Worm (Caenorhabditis elegans) whole organism, L4 larva: ENCODE results near the gene fut-8.

Source experiments
- F37D6.2 ChIP-seq: sonication (generic microtip); optimal IDR thresholded peaks from 2 replicates; lab custom pipeline; 2016; ENCODE audit warnings: mild to moderate bottlenecking, missing genetic modification characterization, missing compliant biosample characterization
- F44E2.7 ChIP-seq: fragments of 200-800 bp; sonication (Bioruptor generic); IDR thresholded peaks from 2 replicates; pipeline ENCODE4 v2.1.2; 2022; ENCODE audit warnings: missing genetic modification characterization, missing compliant biosample characterization
- F49E8.2 ChIP-seq: sonication (generic microtip); optimal IDR thresholded peaks from 2 replicates; lab custom pipeline; 2016; ENCODE audit warnings: missing compliant biosample characterization, mild to moderate bottlenecking, missing genetic modification characterization, borderline replicate concordance
- R02D3.7 ChIP-seq: fragments of 150-350 bp; sonication (generic microtip); optimal IDR thresholded peaks from 3 replicates; lab custom pipeline; 2014; ENCODE audit warnings: missing biosample characterization, missing genetic modification characterization
- Y48G9A.11 ChIP-seq: fragments of 200-800 bp; sonication (Bioruptor generic); IDR thresholded peaks from 2 replicates; pipeline ENCODE4 v1.3.6; 2022; ENCODE audit warnings: missing genetic modification reagents, missing genetic modification characterization, missing compliant biosample characterization
- Y5F2A.4 ChIP-seq: fragments of 200-800 bp; sonication (Bioruptor generic); optimal IDR thresholded peaks from 2 replicates; lab custom pipeline; 2018; ENCODE audit warnings: mild to moderate bottlenecking, missing genetic modification characterization, missing compliant biosample characterization
- aha-1 ChIP-seq: fragments of 150-350 bp; peaks from one replicate; lab custom pipeline; 2014; ENCODE audit warnings: missing biosample characterization, missing genetic modification characterization
- arid-1 ChIP-seq: fragments of 200-800 bp; sonication (Bioruptor generic); conservative IDR thresholded peaks from 2 replicates; pipeline ENCODE4 v1.3.6; 2022; ENCODE audit warnings: missing genetic modification reagents, missing genetic modification characterization, missing compliant biosample characterization
- ceh-82 ChIP-seq: sonication (generic microtip); optimal IDR thresholded peaks from 2 replicates; lab custom pipeline; 2017; ENCODE audit warnings: missing biosample characterization, missing genetic modification characterization
- cey-2 ChIP-seq: sonication (generic microtip); optimal IDR thresholded peaks from 3 replicates; lab custom pipeline; 2017; ENCODE audit warnings: missing genetic modification characterization, mild to moderate bottlenecking, missing compliant biosample characterization, antibody characterized with exemption, borderline replicate concordance; ENCODE audit not compliant: insufficient read depth
- ctbp-1 ChIP-seq: fragments of 200-800 bp; sonication (Bioruptor generic); IDR thresholded peaks from 2 replicates; pipeline ENCODE4 v1.3.6; 2022; ENCODE audit warnings: missing genetic modification reagents, missing genetic modification characterization, missing compliant biosample characterization
- daf-12 ChIP-seq: fragments of 150-350 bp; optimal IDR thresholded peaks from 2 replicates; lab custom pipeline; 2014; ENCODE audit warnings: missing biosample characterization, missing genetic modification reagents, missing genetic modification characterization
- daf-16 ChIP-seq, 3 experiments: sonication (generic microtip); optimal IDR thresholded peaks; 2 replicates each; lab custom pipeline; 2016 to 2017; ENCODE audit warnings: missing genetic modification characterization in 3 of 3, missing genetic modification reagents in 3 of 3, mild to moderate bottlenecking in 2 of 3, missing compliant biosample characterization in 2 of 3, missing biosample characterization in 1 of 3, moderate library complexity in 1 of 3
- daf-19 ChIP-seq: fragments of 200-800 bp; sonication (Bioruptor generic); conservative IDR thresholded peaks from 2 replicates; pipeline ENCODE4 v1.3.6; 2022; ENCODE audit warnings: missing genetic modification characterization, missing compliant biosample characterization
- daf-8 ChIP-seq: fragments of 200-800 bp; sonication (Bioruptor generic); IDR thresholded peaks from 2 replicates; pipeline ENCODE4 v1.3.6; 2022; ENCODE audit warnings: missing genetic modification characterization, missing compliant biosample characterization
- dmd-6 ChIP-seq: fragments of 200-800 bp; sonication (Bioruptor generic); IDR thresholded peaks from 2 replicates; pipeline ENCODE4 v1.3.6; 2022; ENCODE audit warnings: missing genetic modification reagents, missing genetic modification characterization, missing compliant biosample characterization
- egl-27 ChIP-seq: sonication (generic microtip); optimal IDR thresholded peaks from 3 replicates; lab custom pipeline; 2017; ENCODE audit warnings: missing biosample characterization, missing genetic modification reagents, missing genetic modification characterization
- fkh-10 ChIP-seq: fragments of 150-350 bp; optimal IDR thresholded peaks from 2 replicates; lab custom pipeline; 2014; ENCODE audit warnings: missing biosample characterization, missing genetic modification reagents, missing genetic modification characterization
- fos-1 ChIP-seq: fragments of 150-350 bp; optimal IDR thresholded peaks from 2 replicates; lab custom pipeline; 2014; ENCODE audit warnings: missing biosample characterization, missing genetic modification characterization
- hif-1 ChIP-seq, 2 experiments: sonication (generic microtip); optimal IDR thresholded peaks; 2 replicates each; lab custom pipeline; 2016 to 2017; ENCODE audit warnings: missing compliant biosample characterization in 2 of 2, missing genetic modification characterization in 2 of 2, missing genetic modification reagents in 2 of 2, missing genotype in 2 of 2, mild to moderate bottlenecking in 1 of 2
- hmg-1.1 ChIP-seq: fragments of 200-800 bp; sonication (Bioruptor generic); IDR thresholded peaks from 2 replicates; pipeline ENCODE4 v1.3.6; 2022; ENCODE audit warnings: missing genetic modification reagents, missing genetic modification characterization, missing compliant biosample characterization
- jun-1 ChIP-seq: fragments of 150-350 bp; optimal IDR thresholded peaks from 2 replicates; lab custom pipeline; 2014; ENCODE audit warnings: missing biosample characterization, missing genetic modification reagents, missing genetic modification characterization
- lin-1 ChIP-seq: fragments of 200-800 bp; sonication (Bioruptor generic); IDR thresholded peaks from 2 replicates; pipeline ENCODE4 v1.3.6; 2022; ENCODE audit warnings: missing genetic modification reagents, missing genetic modification characterization, missing compliant biosample characterization
- lin-13 ChIP-seq: fragments of 150-350 bp; optimal IDR thresholded peaks from 2 replicates; lab custom pipeline; 2014; ENCODE audit warnings: missing biosample characterization, missing genetic modification reagents, missing genetic modification characterization
- lin-15B ChIP-seq: fragments of 150-350 bp; sonication (generic microtip); optimal IDR thresholded peaks from 3 replicates; lab custom pipeline; 2014; ENCODE audit warnings: missing biosample characterization, missing genetic modification characterization
- lin-29 ChIP-seq: fragments of 200-800 bp; sonication (Bioruptor generic); IDR thresholded peaks from 2 replicates; pipeline ENCODE4 v1.3.6; 2022; ENCODE audit warnings: missing genetic modification reagents, missing genetic modification characterization, missing compliant biosample characterization
- lin-38 ChIP-seq: fragments of 200-800 bp; sonication (Bioruptor generic); IDR thresholded peaks from 2 replicates; pipeline ENCODE4 v1.3.6; 2022; ENCODE audit warnings: missing genetic modification reagents, missing genetic modification characterization, missing compliant biosample characterization
- lsy-2 ChIP-seq, 2 experiments: fragments of 150-350 bp in 1 of 2; sonication (generic microtip) in 1 of 2; optimal IDR thresholded peaks; 2 replicates each; lab custom pipeline; 2014 to 2017; ENCODE audit warnings: missing biosample characterization in 2 of 2, missing genetic modification characterization in 2 of 2
- madf-9 ChIP-seq: fragments of 200-800 bp; sonication (Bioruptor generic); conservative IDR thresholded peaks from 2 replicates; pipeline ENCODE4 v1.3.6; 2022; ENCODE audit warnings: missing genetic modification reagents, missing genetic modification characterization, missing compliant biosample characterization
- mdt-29 ChIP-seq: fragments of 200-800 bp; sonication (Bioruptor generic); IDR thresholded peaks from 2 replicates; pipeline ENCODE4 v1.3.6; 2022; ENCODE audit warnings: missing genetic modification reagents, missing genetic modification characterization, missing compliant biosample characterization
- mep-1 ChIP-seq: fragments of 150-350 bp; sonication (generic microtip); optimal IDR thresholded peaks from 3 replicates; lab custom pipeline; 2014; ENCODE audit warnings: missing biosample characterization, missing genetic modification characterization
- mxl-3 ChIP-seq: fragments of 200-800 bp; sonication (Bioruptor generic); optimal IDR thresholded peaks from 2 replicates; lab custom pipeline; 2018; ENCODE audit warnings: mild to moderate bottlenecking, missing genetic modification characterization, missing compliant biosample characterization
- nhr-10 ChIP-seq: fragments of 150-350 bp; optimal IDR thresholded peaks from 2 replicates; lab custom pipeline; 2014; ENCODE audit warnings: missing biosample characterization, missing genetic modification characterization
- nhr-102 ChIP-seq: sonication (generic microtip); optimal IDR thresholded peaks from 2 replicates; lab custom pipeline; 2016; ENCODE audit warnings: mild to moderate bottlenecking, missing genetic modification characterization, moderate library complexity, missing compliant biosample characterization
- nhr-111 ChIP-seq: fragments of 200-800 bp; sonication (Bioruptor generic); optimal IDR thresholded peaks from 2 replicates; lab custom pipeline; 2018; ENCODE audit warnings: mild to moderate bottlenecking, missing genetic modification characterization, missing compliant biosample characterization
- nhr-237 ChIP-seq: sonication (generic microtip); optimal IDR thresholded peaks from 2 replicates; lab custom pipeline; 2017; ENCODE audit warnings: missing biosample characterization, missing genetic modification characterization
- nhr-25 ChIP-seq: sonication (generic microtip); optimal IDR thresholded peaks from 2 replicates; lab custom pipeline; 2017; ENCODE audit warnings: missing genetic modification characterization, mild to moderate bottlenecking, missing compliant biosample characterization, antibody characterized with exemption, moderate library complexity, borderline replicate concordance; ENCODE audit not compliant: insufficient read depth
- nhr-41 ChIP-seq: fragments of 200-800 bp; sonication (Bioruptor generic); IDR thresholded peaks from 2 replicates; pipeline ENCODE4 v1.3.6; 2022; ENCODE audit warnings: missing genetic modification reagents, missing genetic modification characterization, missing compliant biosample characterization
- nhr-48 ChIP-seq: sonication (generic microtip); optimal IDR thresholded peaks from 2 replicates; lab custom pipeline; 2016; ENCODE audit warnings: mild to moderate bottlenecking, missing genetic modification characterization, missing compliant biosample characterization
- nhr-77 ChIP-seq: fragments of 150-350 bp; optimal IDR thresholded peaks from 2 replicates; lab custom pipeline; 2014; ENCODE audit warnings: missing biosample characterization, missing genetic modification characterization
- pha-4 ChIP-seq, 2 experiments: fragments of 150-350 bp in 1 of 2; fragments of 200-800 bp in 1 of 2; sonication (Bioruptor generic) in 1 of 2; IDR thresholded peaks in 1 of 2; optimal IDR thresholded peaks in 1 of 2; 2 replicates each; pipeline versions ENCODE4 v1.3.6 to Lab custom; 2014 to 2022; ENCODE audit warnings: missing genetic modification characterization in 2 of 2, missing genetic modification reagents in 2 of 2, missing biosample characterization in 1 of 2, missing compliant biosample characterization in 1 of 2
- pqm-1 ChIP-seq: sonication (generic microtip); optimal IDR thresholded peaks from 2 replicates; lab custom pipeline; 2017; ENCODE audit warnings: missing biosample characterization, missing genetic modification characterization
- snpc-1.2 ChIP-seq: fragments of 200-800 bp; sonication (Bioruptor generic); IDR thresholded peaks from 2 replicates; pipeline ENCODE4 v1.3.6; 2022; ENCODE audit warnings: missing genetic modification reagents, missing genetic modification characterization, missing compliant biosample characterization
- tra-1 ChIP-seq: fragments of 200-800 bp; sonication (Bioruptor generic); IDR thresholded peaks from 2 replicates; pipeline ENCODE4 v1.3.6; 2022; ENCODE audit warnings: missing genetic modification reagents, missing genetic modification characterization, missing compliant biosample characterization
- unc-130 ChIP-seq: sonication (generic microtip); optimal IDR thresholded peaks from 2 replicates; lab custom pipeline; 2016; ENCODE audit warnings: missing genetic modification reagents, missing genetic modification characterization, missing compliant biosample characterization
- vab-7 ChIP-seq: fragments of 200-800 bp; sonication (Bioruptor generic); IDR thresholded peaks from 2 replicates; pipeline ENCODE4 v1.3.6; 2022; ENCODE audit warnings: missing genetic modification reagents, missing genetic modification characterization, missing compliant biosample characterization
- ztf-7 ChIP-seq: fragments of 150-350 bp; optimal IDR thresholded peaks from 2 replicates; lab custom pipeline; 2014; ENCODE audit warnings: missing biosample characterization, missing genetic modification characterization

Gene fut-8

DNA sequence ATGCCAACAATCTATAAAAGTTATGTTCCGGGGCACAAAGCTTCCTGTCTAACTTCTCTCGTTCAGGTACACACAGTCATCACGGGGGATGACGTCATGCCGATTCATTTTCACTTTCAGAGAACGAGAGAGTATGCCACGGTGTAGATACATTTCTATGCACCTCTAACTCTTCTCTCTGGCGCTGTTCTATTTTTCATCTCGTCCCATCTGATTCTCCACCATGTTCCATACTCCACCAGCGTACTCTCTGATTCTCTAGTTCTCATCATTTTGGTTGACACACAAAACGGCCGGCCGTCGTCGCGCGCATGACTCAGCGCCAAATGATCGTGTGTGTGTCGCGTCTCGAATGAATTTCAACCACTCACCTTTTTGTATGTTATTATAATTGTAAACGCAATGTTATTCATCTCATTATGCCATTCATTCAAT, 10.1 kb upstream of the fut-8 start (continued):
- TF ChIP-seq lin-1 (GFP tag; lab: Robert Waterston, UW) (peak; percentile 97), ceh-82 (tag; lab: Kevin White, UChicago) (no peak), cey-2 (tag; lab: Kevin White, UChicago) (no peak), dmd-6 (peak; percentile 99), Y5F2A.4 (GFP tag; lab: Kevin White, UChicago) (no peak), pqm-1 (tag; lab: Kevin White, UChicago) (peak; percentile 62), pha-4 (GFP tag; IDR thresholded peaks at IDR 0.05; lab: Robert Waterston, UW) (peak; percentile 94), pha-4 (tag; optimal IDR thresholded peaks at IDR 0.05; lab: Kevin White, UChicago) (peak; percentile 90), F44E2.7 (GFP tag; lab: Robert Waterston, UW) (no peak), lin-29 (GFP tag; lab: Robert Waterston, UW) (no peak), nhr-25 (tag; lab: Kevin White, UChicago) (peak; percentile 81), daf-12 (tag; lab: Kevin White, UChicago) (no peak), Y48G9A.11 (no peak), F37D6.2 (tag; lab: Kevin White, UChicago) (peak; percentile 42), nhr-102 (tag; lab: Kevin White, UChicago) (peak; percentile 96), daf-8 (GFP tag; lab: Robert Waterston, UW) (no peak), nhr-10 (tag; lab: Kevin White, UChicago) (peak; percentile 97), mdt-29 (GFP tag; lab: Robert Waterston, UW) (peak; percentile 86), nhr-237 (tag; lab: Kevin White, UChicago) (no peak), nhr-111 (GFP tag; lab: Kevin White, UChicago) (no peak), lsy-2 (tag; optimal IDR thresholded peaks at IDR 0.05; lab: Kevin White, UChicago) (peak; percentile 65 to 91), daf-19 (GFP tag; lab: Robert Waterston, UW) (no peak)

DNA sequence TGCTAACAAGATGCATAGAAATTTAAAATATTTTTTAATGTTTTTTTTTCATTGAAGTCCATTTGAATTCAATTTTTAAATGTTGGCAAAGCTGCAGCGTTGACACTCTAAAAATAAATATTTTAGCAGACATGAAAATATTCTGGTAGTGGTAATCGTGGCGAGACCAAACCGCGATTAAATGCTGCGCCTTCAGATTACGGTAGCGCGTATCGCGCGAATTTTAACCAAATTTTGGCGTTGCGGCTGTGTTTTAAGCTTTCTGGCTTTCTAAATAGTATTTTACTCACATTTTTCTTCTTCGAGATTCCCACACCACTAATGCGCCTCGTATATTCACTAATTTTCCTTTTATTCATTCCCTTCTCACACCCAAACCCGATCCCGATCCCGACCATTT, 5.8 kb upstream of the fut-8 start, which contains the start of gene cpg-4:
cpg-4 (plus strand) TSS at position 303 of the 400 bp plus-strand sequence.
- TF ChIP-seq snpc-1.2: 0 out of 2 replicates have a peak, but pooled peaks have one; percentile 27
- TF ChIP-seq vab-7 (GFP tag; lab: Robert Waterston, UW): no peak
- TF ChIP-seq mxl-3 (GFP tag; lab: Kevin White, UChicago): no peak
- no peak for TF ChIP-seq fos-1 (tag; lab: Kevin White, UChicago)
- no peak for TF ChIP-seq fkh-10 (GFP tag; lab: Kevin White, UChicago)
- TF ChIP-seq nhr-237 (tag; lab: Kevin White, UChicago): no peak
- TF ChIP-seq Y5F2A.4 (GFP tag; lab: Kevin White, UChicago): no peak
- TF ChIP-seq F49E8.2 (tag; lab: Kevin White, UChicago): peak; percentile 32
- TF ChIP-seq lin-38: peak; percentile 44; the same call in 1 of the 2 replicates
- TF ChIP-seq Y48G9A.11: peak; percentile 63; the same call in 1 of the 2 replicates
- no peak for TF ChIP-seq lin-15B
- TF ChIP-seq unc-130: peak; percentile 18
- no peak for TF ChIP-seq madf-9 (GFP tag; lab: Robert Waterston, UW)
- no peak for TF ChIP-seq daf-19 (GFP tag; lab: Robert Waterston, UW)
- TF ChIP-seq jun-1: no peak
- no peak for TF ChIP-seq hif-1 (tag; optimal IDR thresholded peaks at IDR 0.05; lab: Kevin White, UChicago)
- TF ChIP-seq arid-1 (GFP tag; lab: Robert Waterston, UW): no peak
- TF ChIP-seq egl-27 (tag; lab: Kevin White, UChicago): no peak
- no peak for TF ChIP-seq lin-13 (GFP tag; lab: Kevin White, UChicago)

- TF ChIP-seq aha-1 (tag; lab: Kevin White, UChicago) (peak; percentile 17), nhr-48 (tag; lab: Kevin White, UChicago) (no peak), tra-1 (GFP tag; lab: Robert Waterston, UW) (no peak), daf-16 (GFP tag; optimal IDR thresholded peaks at IDR 0.05; lab: Kevin White, UChicago) (peak in 1 of 2 experiments; percentile 30), daf-16 (tag; optimal IDR thresholded peaks at IDR 0.05; lab: Kevin White, UChicago) (no peak), ztf-7 (tag; lab: Kevin White, UChicago) (no peak), fkh-10 (GFP tag; lab: Kevin White, UChicago) (no peak), cey-2 (tag; lab: Kevin White, UChicago) (no peak), mep-1 (no peak), nhr-41 (GFP tag; lab: Robert Waterston, UW) (no peak), nhr-77 (tag; lab: Kevin White, UChicago) (no peak), hmg-1.1 (no peak), R02D3.7 (tag; lab: Kevin White, UChicago) (no peak), ctbp-1 (GFP tag; lab: Robert Waterston, UW) (no peak)
Measured at ce11 chrV:5995598-5995997, 5.3 kb upstream of the fut-8 start.
